Worm (Caenorhabditis elegans) whole organism, L4/young adult: ENCODE measurements around the gene Y49F6C.8.

Experiments used
- W03F9.2 ChIP-seq: fragments of 150-350 bp; optimal IDR thresholded peaks from 2 replicates; lab custom pipeline; 2014; ENCODE audit warnings: missing biosample characterization, missing genetic modification characterization
- dao-5 ChIP-seq: sonication (generic microtip); optimal IDR thresholded peaks from 2 replicates; lab custom pipeline; 2016; ENCODE audit warnings: missing genotype, missing genetic modification characterization, moderate library complexity, missing compliant biosample characterization
- him-1 ChIP-seq: sonication (generic microtip); optimal IDR thresholded peaks from 2 replicates; lab custom pipeline; 2016; ENCODE audit warnings: missing genotype, missing genetic modification reagents, missing genetic modification characterization, missing compliant biosample characterization

DNA sequence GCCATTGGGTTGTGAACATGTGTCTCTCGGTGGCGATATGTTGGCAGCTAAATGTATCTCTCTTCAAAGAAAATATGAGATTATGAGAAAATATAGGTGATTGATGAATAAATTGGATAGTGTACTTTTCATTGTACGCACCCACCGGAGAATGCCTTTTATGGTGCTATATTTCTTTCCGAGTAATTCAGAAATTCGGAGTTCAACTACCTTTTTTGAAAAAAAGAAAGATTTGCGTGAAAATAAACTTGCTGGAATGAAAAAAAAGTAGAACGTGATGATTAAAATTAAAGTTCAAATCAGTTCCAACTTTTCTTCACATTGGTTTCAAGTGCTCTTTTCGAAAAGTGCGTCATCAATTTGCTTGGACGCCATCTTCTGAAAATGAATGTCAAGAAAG lies 33.6 kb upstream of the Y49F6C.8 start, which contains the start of gene nep-8:
- TF ChIP-seq him-1: no peak
- no peak for TF ChIP-seq W03F9.2
- TF ChIP-seq dao-5: no peak
